Fruit fly (Drosophila melanogaster) whole organism, adult: ENCODE data around the gene mirr.

Experiments used
- CG11617 ChIP-seq: fragments of 200-800 bp; sonication (Bioruptor generic); optimal IDR thresholded peaks from 2 replicates; lab custom pipeline; 2017; ENCODE audit warnings: mild to moderate bottlenecking, missing biosample characterization, missing genetic modification reagents, missing genetic modification characterization
- CG7045 ChIP-seq: fragments of 200-800 bp; sonication (Bioruptor generic); optimal IDR thresholded peaks from 2 replicates; lab custom pipeline; 2017; ENCODE audit warnings: missing biosample characterization, mild to moderate bottlenecking, missing genetic modification characterization
- Clk ChIP-seq: fragments of 200-800 bp; sonication (Bioruptor generic); optimal IDR thresholded peaks from 2 replicates; lab custom pipeline; 2017; ENCODE audit warnings: missing biosample characterization, missing genetic modification characterization
- Hr96 ChIP-seq: fragments of 200-800 bp; sonication (Bioruptor generic); optimal IDR thresholded peaks from 2 replicates; lab custom pipeline; 2016; ENCODE audit warnings: missing biosample characterization, missing genetic modification characterization
- toe ChIP-seq: fragments of 200-800 bp; sonication (Bioruptor generic); optimal IDR thresholded peaks from 2 replicates; lab custom pipeline; 2016; ENCODE audit warnings: missing biosample characterization, missing genetic modification characterization

DNA sequence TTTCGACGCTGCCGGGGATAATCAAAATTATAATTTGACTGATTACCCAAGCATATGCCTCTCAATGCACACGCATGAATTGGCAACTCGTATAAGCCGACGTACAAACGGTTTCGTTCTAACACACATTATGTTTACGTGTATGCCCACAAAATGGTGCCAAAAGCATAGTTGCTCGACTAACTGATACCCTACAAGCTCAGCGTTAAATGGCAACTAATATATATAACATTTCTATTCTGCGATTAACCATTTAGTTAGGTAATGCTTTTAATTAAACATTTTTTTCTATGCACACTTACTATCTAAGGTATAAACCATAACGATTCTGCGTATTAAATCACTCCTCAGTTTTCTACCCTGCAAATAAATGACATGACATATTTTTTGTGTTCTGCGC lies 27.3 kb downstream of the mirr start:
- no peak for TF ChIP-seq toe
- no peak for TF ChIP-seq CG7045 (GFP tag; lab: Kevin White, UChicago)
- TF ChIP-seq CG11617 (GFP tag; lab: Kevin White, UChicago), result no peak
- TF ChIP-seq Hr96, result no peak
- no peak for TF ChIP-seq Clk
